Worm (Caenorhabditis elegans) whole organism, L3 larva: ENCODE results near the gene tor-1.

Source experiments
- ZK546.5 ChIP-seq: sonication (generic microtip); optimal IDR thresholded peaks from 2 replicates; lab custom pipeline; 2017; ENCODE audit warnings: missing biosample characterization, missing genetic modification characterization
- aly-2 ChIP-seq: fragments of 150-350 bp; optimal IDR thresholded peaks from 2 replicates; lab custom pipeline; 2014; ENCODE audit warnings: missing biosample characterization, missing genetic modification characterization
- ama-1 ChIP-seq: fragments of 150-350 bp; optimal IDR thresholded peaks from 2 replicates; lab custom pipeline; 2018
- jun-1 ChIP-seq: fragments of 150-350 bp; optimal IDR thresholded peaks from 2 replicates; lab custom pipeline; 2014; ENCODE audit warnings: missing biosample characterization, missing genetic modification reagents, missing genetic modification characterization
- mdl-1 ChIP-seq: fragments of 150-350 bp; optimal IDR thresholded peaks from 2 replicates; lab custom pipeline; 2014; ENCODE audit warnings: missing biosample characterization, missing genetic modification characterization
- nhr-12 ChIP-seq: fragments of 150-350 bp; optimal IDR thresholded peaks from 2 replicates; lab custom pipeline; 2014; ENCODE audit warnings: missing biosample characterization, missing genetic modification characterization
- nhr-23 ChIP-seq: fragments of 150-350 bp; optimal IDR thresholded peaks from 2 replicates; lab custom pipeline; 2014; ENCODE audit warnings: missing biosample characterization, missing genetic modification reagents, missing genetic modification characterization
- pha-4 ChIP-seq: fragments of 150-350 bp; optimal IDR thresholded peaks from 2 replicates; lab custom pipeline; 2014; ENCODE audit warnings: missing biosample characterization, missing genetic modification reagents, missing genetic modification characterization
- snpc-4 ChIP-seq: fragments of 150-350 bp; optimal IDR thresholded peaks from 2 replicates; lab custom pipeline; 2014; ENCODE audit warnings: missing biosample characterization, missing genetic modification characterization
- zag-1 ChIP-seq: fragments of 150-350 bp; optimal IDR thresholded peaks from 2 replicates; lab custom pipeline; 2014; ENCODE audit warnings: missing biosample characterization, missing genetic modification characterization
- ztf-11 ChIP-seq: fragments of 150-350 bp; optimal IDR thresholded peaks from 2 replicates; lab custom pipeline; 2014; ENCODE audit warnings: missing biosample characterization, missing genetic modification characterization

DNA sequence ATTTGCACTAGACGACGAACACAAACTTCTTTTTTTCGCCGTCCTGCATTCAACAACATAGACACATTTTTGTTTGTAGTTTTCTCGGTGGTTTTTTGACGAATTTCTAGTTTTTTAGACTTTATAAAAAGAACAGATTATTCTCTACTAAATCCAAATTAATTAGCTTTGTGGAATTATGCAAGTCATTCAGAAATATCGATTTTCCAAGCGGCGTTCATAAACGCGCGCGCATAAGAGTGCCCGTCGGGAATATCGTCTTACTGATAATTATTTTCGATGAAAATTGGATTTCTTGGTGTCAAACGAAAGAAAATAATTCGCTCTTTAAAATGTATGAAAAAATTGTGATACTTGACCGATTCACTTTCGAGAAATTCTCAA lies 49.0 kb upstream of the tor-1 start:
- TF ChIP-seq nhr-23 (no peak), nhr-12 (tag; lab: Kevin White, UChicago) (no peak), snpc-4 (tag; lab: Kevin White, UChicago) (no peak), jun-1 (no peak), ama-1 (no peak), pha-4 (tag; lab: Kevin White, UChicago) (no peak), mdl-1 (no peak), zag-1 (no peak), aly-2 (no peak), ztf-11 (tag; lab: Kevin White, UChicago) (no peak), ZK546.5 (tag; lab: Kevin White, UChicago) (no peak)
